Worm (Caenorhabditis elegans): ENCODE measurements around the gene K02E11.4.

The K02E11.4 gene

DNA sequence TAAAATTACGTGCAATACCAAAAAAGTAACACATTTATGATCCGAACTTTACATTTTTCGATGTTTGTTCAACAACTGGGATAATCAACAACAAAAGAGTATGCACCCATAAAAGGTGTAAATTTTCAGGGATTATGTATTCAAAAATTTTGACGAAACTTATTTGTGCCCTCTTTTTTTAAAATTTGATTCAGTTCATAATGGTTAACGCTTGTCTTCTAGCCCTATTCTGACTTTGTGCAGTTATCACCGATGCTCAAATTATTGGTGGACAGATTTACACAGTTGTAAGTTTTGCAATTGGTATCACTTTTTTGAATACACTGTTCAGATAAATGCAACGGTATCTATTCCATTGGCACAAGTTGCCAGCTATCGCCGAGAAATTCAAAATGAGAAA is 729 bp upstream of the K02E11.4 start, which contains the start of gene K02E11.6:
Gene K02E11.6, plus strand, starts transcription at position 149 of the 400 bp plus-strand sequence.
- no peak for TF ChIP-seq lsl-1 (GFP tag; optimal IDR thresholded peaks at IDR 0.05)
- TF ChIP-seq aptf-2 (GFP tag; conservative IDR thresholded peaks at IDR 0.05), result no peak
- no peak for TF ChIP-seq nhr-120 (GFP tag; IDR thresholded peaks at IDR 0.05)
- TF ChIP-seq Y67H2A.10 (GFP tag; conservative IDR thresholded peaks at IDR 0.05), result no peak

DNA sequence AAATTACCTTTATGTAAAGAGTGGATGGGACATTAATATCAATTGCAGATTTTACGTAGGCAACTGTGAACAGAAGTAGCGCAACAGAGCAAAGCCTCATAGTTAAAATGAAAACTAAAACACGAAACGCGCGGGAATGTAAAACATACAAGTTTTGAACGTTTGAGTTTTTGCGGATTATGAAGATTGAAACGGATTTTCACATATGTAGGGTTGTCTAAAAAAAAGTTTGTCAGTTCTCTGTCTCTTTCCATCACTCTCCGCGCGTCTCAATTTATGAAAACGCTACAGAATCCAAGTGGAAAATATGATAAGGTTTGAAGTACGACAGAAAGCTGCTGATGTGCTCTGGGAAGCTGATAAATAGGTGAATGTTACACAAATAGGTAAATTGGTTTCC is 1.2 kb downstream of the K02E11.4 start, which contains the start of gene K02E11.3:
Gene K02E11.3, minus strand, starts transcription at position 101 of the 400 bp plus-strand sequence.
- TF ChIP-seq egrh-3 (GFP tag; IDR thresholded peaks at IDR 0.05), result no peak
- no peak for TF ChIP-seq D2030.7 (GFP tag; IDR thresholded peaks at IDR 0.05)
- no peak for TF ChIP-seq let-607 (tag; optimal IDR thresholded peaks at IDR 0.05)
- TF ChIP-seq Y79H2A.3 (GFP tag; conservative IDR thresholded peaks at IDR 0.05), result no peak
- no peak for TF ChIP-seq nhr-179 (tag; optimal IDR thresholded peaks at IDR 0.05)
- no peak for TF ChIP-seq lin-26 (GFP tag; IDR thresholded peaks at IDR 0.05)
- no peak for TF ChIP-seq snpc-1.3 (tag; optimal IDR thresholded peaks at IDR 0.05; ENCODE audit: insufficient read depth)
- no peak for TF ChIP-seq aptf-3 (GFP tag; IDR thresholded peaks at IDR 0.05)
- TF ChIP-seq F39B2.1 (GFP tag; IDR thresholded peaks at IDR 0.05), result no peak
- no peak for TF ChIP-seq madf-3 (GFP tag; IDR thresholded peaks at IDR 0.05)
- TF ChIP-seq ztf-25 (GFP tag; IDR thresholded peaks at IDR 0.05), result no peak
- TF ChIP-seq hmg-20 (GFP tag; IDR thresholded peaks at IDR 0.05), result no peak
- no peak for TF ChIP-seq ZK185.1 (tag; optimal IDR thresholded peaks at IDR 0.05; ENCODE audit: poor library complexity, severe bottlenecking)
- TF ChIP-seq bed-2 (GFP tag; IDR thresholded peaks at IDR 0.05), result no peak
- TF ChIP-seq lir-1 (GFP tag; conservative IDR thresholded peaks at IDR 0.05), result no peak

DNA sequence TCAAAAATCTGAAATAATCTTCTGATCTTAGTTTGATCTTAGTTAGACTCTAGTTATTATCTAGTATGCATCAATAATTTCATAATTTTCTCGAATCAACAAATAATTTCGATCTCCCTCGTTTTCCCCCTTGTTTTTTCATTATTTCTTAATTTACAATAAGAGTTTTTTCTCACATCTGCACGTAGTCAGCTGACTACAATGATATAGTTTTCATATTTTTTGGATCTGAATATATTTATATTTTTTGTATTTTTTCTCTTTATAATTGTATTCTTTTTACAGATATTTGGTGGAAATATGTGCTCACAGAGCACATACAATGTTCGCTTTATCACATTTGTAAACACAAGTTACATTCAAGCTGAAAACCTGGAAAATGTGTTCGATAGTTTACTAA is 4.0 kb downstream of the K02E11.4 start, which contains the start of gene sre-7:
Gene sre-7, plus strand, starts transcription at position 301 of the 400 bp plus-strand sequence.
- no peak for TF ChIP-seq lsl-1 (GFP tag; optimal IDR thresholded peaks at IDR 0.05)
- TF ChIP-seq snpc-1.1 (tag; optimal IDR thresholded peaks at IDR 0.05; ENCODE audit: insufficient read depth), result no peak

DNA sequence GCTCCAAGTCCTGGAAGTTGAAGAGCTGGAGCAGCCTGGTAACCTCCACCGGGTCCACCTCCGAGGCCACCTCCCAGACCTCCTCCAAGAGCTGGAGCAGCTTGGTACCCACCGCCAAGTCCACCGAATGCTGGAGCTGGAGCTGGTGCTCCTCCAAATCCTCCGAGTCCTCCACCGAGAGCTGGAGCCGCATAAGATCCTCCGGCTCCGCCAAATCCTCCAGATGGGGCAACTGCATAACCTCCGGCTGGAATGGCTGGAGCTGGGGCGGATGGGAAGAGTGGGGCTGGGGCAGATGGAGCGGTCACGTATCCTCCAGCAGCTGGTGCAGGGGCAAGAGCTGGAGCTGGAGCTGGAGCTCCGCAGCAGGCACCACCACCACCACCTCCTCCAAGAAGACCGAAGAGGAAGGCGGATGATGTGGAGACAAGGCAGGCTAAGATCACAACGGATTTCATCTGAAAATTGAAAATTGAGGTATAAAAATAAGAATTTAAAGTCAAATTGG is 7.2 kb downstream of the K02E11.4 start, which contains the start of gene K02E11.10:
Gene K02E11.10, minus strand, starts transcription at position 458 of the 508 bp plus-strand sequence.
- TF ChIP-seq bed-1 (GFP tag; IDR thresholded peaks at IDR 0.05), result 0 out of 2 replicates have a peak, but pooled peaks have one; percentile 28
- no peak for TF ChIP-seq him-1 (tag; optimal IDR thresholded peaks at IDR 0.05)
- TF ChIP-seq egrh-3 (GFP tag; IDR thresholded peaks at IDR 0.05), result peak; percentile 96
- TF ChIP-seq mxl-1 (tag; optimal IDR thresholded peaks at IDR 0.05), result no peak
- TF ChIP-seq fkh-3 (tag; optimal IDR thresholded peaks at IDR 0.05), result peak; percentile 13
- no peak for TF ChIP-seq madf-3 (GFP tag; IDR thresholded peaks at IDR 0.05)

DNA sequence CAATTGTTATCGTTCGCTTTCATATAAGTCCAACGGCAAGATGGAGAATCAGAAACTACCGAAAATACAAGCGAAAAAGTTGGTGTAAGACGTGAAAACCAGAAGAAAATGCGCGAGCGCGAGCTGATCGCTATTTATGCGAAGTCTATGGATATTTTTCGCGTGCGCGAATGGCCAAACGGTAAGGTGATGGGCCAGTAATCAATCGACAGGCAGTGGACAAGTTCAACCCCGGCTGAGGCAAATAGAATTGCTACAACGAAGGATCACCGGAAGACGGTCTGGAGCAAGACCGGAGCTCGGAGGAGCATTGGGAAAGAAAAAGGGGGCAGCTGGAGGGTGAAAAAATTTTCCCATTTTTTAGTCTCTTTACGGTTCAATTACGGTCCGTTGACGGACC is 10.5 kb downstream of the K02E11.4 start:
- TF ChIP-seq ztf-25 (GFP tag; IDR thresholded peaks at IDR 0.05) (peak; percentile 95), Y67H2A.10 (GFP tag; conservative IDR thresholded peaks at IDR 0.05) (0 out of 2 replicates have a peak, but pooled peaks have one; percentile 9), K11D2.4 (GFP tag; IDR thresholded peaks at IDR 0.05) (0 out of 2 replicates have a peak, but pooled peaks have one; percentile 33), egl-18 (GFP tag; IDR thresholded peaks at IDR 0.05) (0 out of 2 replicates have a peak, but pooled peaks have one; percentile 14), ceh-58 (GFP tag; IDR thresholded peaks at IDR 0.05) (peak; percentile 95), madf-6 (GFP tag; IDR thresholded peaks at IDR 0.05) (peak; percentile 71), hmg-1.2 (GFP tag; IDR thresholded peaks at IDR 0.05) (peak; percentile 72), ceh-40 (GFP tag; IDR thresholded peaks at IDR 0.05) (peak; percentile 68; the same call in 1 of the 2 replicates), sea-2 (GFP tag; IDR thresholded peaks at IDR 0.05) (peak; percentile 84; the same call in 1 of the 2 replicates), egl-44 (GFP tag; IDR thresholded peaks at IDR 0.05) (peak; percentile 91), pbrm-1 (GFP tag; IDR thresholded peaks at IDR 0.05) (peak; percentile 79), hmg-20 (GFP tag; IDR thresholded peaks at IDR 0.05) (peak; percentile 60; the same call in 1 of the 2 replicates), Y53G8AR.9 (GFP tag; conservative IDR thresholded peaks at IDR 0.05) (peak; percentile 64; the same call in 1 of the 2 replicates), bed-2 (GFP tag; IDR thresholded peaks at IDR 0.05) (peak; percentile 85), rcor-1 (GFP tag; IDR thresholded peaks at IDR 0.05) (peak; percentile 59), madf-8 (GFP tag; conservative IDR thresholded peaks at IDR 0.05) (peak; percentile 53), tbp1 (GFP tag; optimal IDR thresholded peaks at IDR 0.05) (peak; percentile 81), bed-1 (GFP tag; IDR thresholded peaks at IDR 0.05) (0 out of 2 replicates have a peak, but pooled peaks have one; percentile 78), aptf-3 (GFP tag; IDR thresholded peaks at IDR 0.05) (peak; percentile 90), attf-6 (GFP tag; IDR thresholded peaks at IDR 0.05) (peak; percentile 87), Y95B8A.8 (GFP tag; IDR thresholded peaks at IDR 0.05) (peak; percentile 68; the same call in 1 of the 2 replicates)

Measured in whole organism, young adult.